Worm (Caenorhabditis elegans) whole organism, mixed stage, embryonic: ENCODE measurements around the gene srsy-1.

Experiments
- ces-1 ChIP-seq: fragments of 150-350 bp; optimal IDR thresholded peaks from 2 replicates; lab custom pipeline; 2014; ENCODE audit warnings: missing biosample characterization, missing genetic modification reagents, missing genetic modification characterization
- flh-1 ChIP-seq: fragments of 200-800 bp; sonication (Bioruptor generic); optimal IDR thresholded peaks from 2 replicates; lab custom pipeline; 2018; ENCODE audit warnings: mild to moderate bottlenecking, missing genetic modification characterization, moderate library complexity, missing compliant biosample characterization
- ham-2 ChIP-seq: fragments of 200-800 bp; sonication (Bioruptor generic); optimal IDR thresholded peaks from 2 replicates; lab custom pipeline; 2018; ENCODE audit warnings: mild to moderate bottlenecking, missing genetic modification characterization, missing compliant biosample characterization
- pha-4 ChIP-seq: fragments of 150-350 bp; optimal IDR thresholded peaks from 2 replicates; lab custom pipeline; 2018; ENCODE audit warnings: missing biosample characterization, missing genetic modification reagents, missing genetic modification characterization

ce11 chrII:5148349-5148748 lies 32.5 kb downstream of the srsy-1 start, which contains the start of gene F58A6.5:
- TF ChIP-seq ces-1 (GFP tag; lab: Kevin White, UChicago) = no peak
- no peak for TF ChIP-seq flh-1 (GFP tag; lab: Kevin White, UChicago)
- TF ChIP-seq ham-2 (GFP tag; lab: Kevin White, UChicago) = no peak
- no peak for TF ChIP-seq pha-4 (tag; lab: Kevin White, UChicago)
